Fruit fly (Drosophila melanogaster) whole organism, pupa: Measurements from ENCODE around the gene CG17672.
A peak's percentile ranks its signal among the peaks of the same experiment; 100 is the strongest.

Source experiments
- CG10348 ChIP-seq: fragments of 200-800 bp; sonication (Bioruptor generic); IDR thresholded peaks from 2 replicates; pipeline ENCODE4 v1.3.6; 2022; ENCODE audit warnings: missing biosample characterization, missing genetic modification characterization
- CG12605 ChIP-seq: fragments of 200-800 bp; sonication (Bioruptor generic); IDR thresholded peaks from 2 replicates; pipeline ENCODE4 v1.3.6; 2022; ENCODE audit warnings: missing biosample characterization, missing genetic modification characterization
- CG13204 ChIP-seq: fragments of 200-800 bp; sonication (Bioruptor generic); optimal IDR thresholded peaks from 2 replicates; lab custom pipeline; 2018; ENCODE audit warnings: missing biosample characterization, mild to moderate bottlenecking, missing genetic modification characterization, moderate library complexity
- CG14655 ChIP-seq: fragments of 200-800 bp; sonication (Bioruptor generic); optimal IDR thresholded peaks from 3 replicates; lab custom pipeline; 2017; ENCODE audit warnings: mild to moderate bottlenecking, missing biosample characterization, missing genetic modification reagents, missing genetic modification characterization
- CG15710 ChIP-seq: fragments of 200-800 bp; sonication (Bioruptor generic); optimal IDR thresholded peaks from 2 replicates; lab custom pipeline; 2018; ENCODE audit warnings: missing biosample characterization, mild to moderate bottlenecking, missing genetic modification characterization, moderate library complexity
- CG17806 ChIP-seq: fragments of 200-800 bp; sonication (Bioruptor generic); optimal IDR thresholded peaks from 2 replicates; lab custom pipeline; 2018; ENCODE audit warnings: missing biosample characterization, mild to moderate bottlenecking, missing genetic modification characterization, moderate library complexity
- CG32121 ChIP-seq: fragments of 200-800 bp; sonication (Bioruptor generic); IDR thresholded peaks from 2 replicates; pipeline ENCODE4 v1.3.6; 2022; ENCODE audit warnings: missing biosample characterization, missing genetic modification characterization
- CG34367 ChIP-seq: fragments of 200-800 bp; sonication (Bioruptor generic); optimal IDR thresholded peaks from 2 replicates; lab custom pipeline; 2018; ENCODE audit warnings: missing biosample characterization, mild to moderate bottlenecking, missing genetic modification characterization
- CG4496 ChIP-seq: fragments of 200-800 bp; sonication (Bioruptor generic); IDR thresholded peaks from 3 replicates; pipeline ENCODE4 v1.3.6; 2022; ENCODE audit warnings: missing biosample characterization, missing genetic modification characterization
- CG8159 ChIP-seq: fragments of 200-800 bp; sonication (Bioruptor generic); optimal IDR thresholded peaks from 3 replicates; lab custom pipeline; 2018; ENCODE audit warnings: missing biosample characterization, mild to moderate bottlenecking, missing genetic modification characterization, moderate library complexity
- CG8301 ChIP-seq: fragments of 200-800 bp; sonication (Bioruptor generic); optimal IDR thresholded peaks from 2 replicates; lab custom pipeline; 2018; ENCODE audit warnings: missing biosample characterization, mild to moderate bottlenecking, missing genetic modification characterization
- CG9948 ChIP-seq: fragments of 200-800 bp; sonication (Bioruptor generic); optimal IDR thresholded peaks from 2 replicates; lab custom pipeline; 2018; ENCODE audit warnings: missing biosample characterization, mild to moderate bottlenecking, missing genetic modification characterization, moderate library complexity
- D1 ChIP-seq: fragments of 200-800 bp; sonication (Bioruptor generic); optimal IDR thresholded peaks from 2 replicates; lab custom pipeline; 2018; ENCODE audit warnings: missing biosample characterization, mild to moderate bottlenecking, missing genetic modification characterization, moderate library complexity
- EcR ChIP-seq: fragments of 200-800 bp; sonication (Bioruptor generic); optimal IDR thresholded peaks from 3 replicates; lab custom pipeline; 2019; ENCODE audit warnings: missing biosample characterization, missing genetic modification characterization, mild to moderate bottlenecking, moderate library complexity, missing genetic modification reagents
- Ets98B ChIP-seq: fragments of 200-800 bp; sonication (Bioruptor generic); IDR thresholded peaks from 2 replicates; pipeline ENCODE4 v1.3.6; 2022; ENCODE audit warnings: missing biosample characterization, missing genetic modification characterization
- Pif1A ChIP-seq: fragments of 200-800 bp; sonication (Bioruptor generic); optimal IDR thresholded peaks from 3 replicates; lab custom pipeline; 2016; ENCODE audit warnings: missing biosample characterization, missing genetic modification characterization
- Pif1B ChIP-seq: fragments of 200-800 bp; sonication (Bioruptor generic); optimal IDR thresholded peaks from 3 replicates; lab custom pipeline; 2016; ENCODE audit warnings: missing biosample characterization, missing genetic modification characterization
- Snoo ChIP-seq: fragments of 200-800 bp; sonication (Bioruptor generic); optimal IDR thresholded peaks from 3 replicates; lab custom pipeline; 2017; ENCODE audit warnings: missing biosample characterization, mild to moderate bottlenecking, missing genetic modification characterization, inconsistent platforms
- fd96Ca ChIP-seq: fragments of 200-800 bp; sonication (Bioruptor generic); IDR thresholded peaks from 3 replicates; pipeline ENCODE4 v1.3.6; 2022; ENCODE audit warnings: missing biosample characterization, missing genetic modification characterization
- gl ChIP-seq: fragments of 200-800 bp; sonication (Bioruptor generic); optimal IDR thresholded peaks from 2 replicates; lab custom pipeline; 2018; ENCODE audit warnings: missing biosample characterization, mild to moderate bottlenecking, missing genetic modification characterization
- rn ChIP-seq: fragments of 200-800 bp; sonication (Bioruptor generic); IDR thresholded peaks from 2 replicates; pipeline ENCODE4 v1.3.6; 2022; ENCODE audit warnings: missing biosample characterization, missing genetic modification characterization

Gene CG17672

dm6 chr3L:13028740-13029139, at the start of gene CG17672:
TSS of gene CG17672 (plus strand) at chr3L:13028962.
- TF ChIP-seq Ets98B (peak; percentile 44; the same call in 1 of the 2 replicates), CG12605 (GFP tag; lab: Robert Waterston, UW) (peak; percentile 54; the same call in 1 of the 2 replicates), Snoo (peak; percentile 18), CG17806 (tag; lab: Kevin White, UChicago) (no peak), CG4496 (GFP tag; lab: Robert Waterston, UW) (peak; percentile 58; the same call in 2 of the 3 replicates), CG9948 (tag; lab: Kevin White, UChicago) (no peak), CG32121 (GFP tag; lab: Robert Waterston, UW) (0 out of 2 replicates have a peak, but pooled peaks have one; percentile 26), CG8159 (tag; lab: Kevin White, UChicago) (peak; percentile 11)

dm6 chr3L:12994835-12995234, 33.9 kb upstream of the CG17672 start, which contains the start of gene CG11262:
TSS of gene CG11262 (plus strand) at chr3L:12995135.
- TF ChIP-seq CG9948 (tag; lab: Kevin White, UChicago) (no peak), rn (GFP tag; lab: Robert Waterston, UW) (no peak), Pif1A (GFP tag; lab: Kevin White, UChicago) (no peak), CG12605 (GFP tag; lab: Robert Waterston, UW) (no peak), CG32121 (GFP tag; lab: Robert Waterston, UW) (no peak), CG17806 (tag; lab: Kevin White, UChicago) (no peak), EcR (GFP tag; lab: Kevin White, UChicago) (no peak), CG8159 (tag; lab: Kevin White, UChicago) (no peak), CG10348 (no peak), Pif1B (no peak), gl (tag; lab: Kevin White, UChicago) (no peak), CG34367 (tag; lab: Kevin White, UChicago) (no peak), CG8301 (no peak), CG15710 (tag; lab: Kevin White, UChicago) (no peak), Snoo (no peak), CG4496 (GFP tag; lab: Robert Waterston, UW) (no peak), CG14655 (no peak), D1 (tag; lab: Kevin White, UChicago) (no peak), CG13204 (no peak)
- TF ChIP-seq, all 21 proteins: peak for 0

- TF ChIP-seq CG4496 (GFP tag; lab: Robert Waterston, UW) (peak; percentile 41; the same call in 2 of the 3 replicates), D1 (tag; lab: Kevin White, UChicago) (peak; percentile 51), CG17806 (tag; lab: Kevin White, UChicago) (no peak), Ets98B (peak; percentile 57)
Measured at dm6 chr3L:13006490-13006889, 22.3 kb upstream of the CG17672 start, which contains the start of gene CG11263. TSS of gene CG11263 (plus strand) at chr3L:13006817.

dm6 chr3L:13007946-13008462, 20.8 kb upstream of the CG17672 start:
- TF ChIP-seq CG4496 (GFP tag; lab: Robert Waterston, UW) (no peak), D1 (tag; lab: Kevin White, UChicago) (peak; percentile 32), CG32121 (GFP tag; lab: Robert Waterston, UW) (no peak), CG12605 (GFP tag; lab: Robert Waterston, UW) (no peak)

- TF ChIP-seq CG12605 (GFP tag; lab: Robert Waterston, UW), result no peak
- TF ChIP-seq Pif1A (GFP tag; lab: Kevin White, UChicago), result no peak
- no peak for TF ChIP-seq CG4496 (GFP tag; lab: Robert Waterston, UW)
- TF ChIP-seq EcR (GFP tag; lab: Kevin White, UChicago), result no peak
- TF ChIP-seq Snoo, result no peak
- TF ChIP-seq CG10348, result no peak
- no peak for TF ChIP-seq CG8301
- TF ChIP-seq rn (GFP tag; lab: Robert Waterston, UW), result no peak
- no peak for TF ChIP-seq CG13204
- TF ChIP-seq gl (tag; lab: Kevin White, UChicago), result no peak
- TF ChIP-seq CG8159 (tag; lab: Kevin White, UChicago), result no peak
Measured at dm6 chr3L:13011511-13011910, 17.3 kb upstream of the CG17672 start, which contains the start of gene Cul6. TSS of gene Cul6 (minus strand) at chr3L:13011685.

dm6 chr3L:13014693-13015092, 14.1 kb upstream of the CG17672 start:
- TF ChIP-seq CG14655, result no peak
- no peak for TF ChIP-seq D1 (tag; lab: Kevin White, UChicago)
- TF ChIP-seq CG12605 (GFP tag; lab: Robert Waterston, UW), result no peak
- no peak for TF ChIP-seq CG4496 (GFP tag; lab: Robert Waterston, UW)
- TF ChIP-seq rn (GFP tag; lab: Robert Waterston, UW), result no peak
- no peak for TF ChIP-seq Ets98B
- TF ChIP-seq fd96Ca (GFP tag; lab: Robert Waterston, UW), result no peak
- TF ChIP-seq Snoo, result no peak
- no peak for TF ChIP-seq EcR (GFP tag; lab: Kevin White, UChicago)
- TF ChIP-seq CG8159 (tag; lab: Kevin White, UChicago), result no peak
- no peak for TF ChIP-seq CG15710 (tag; lab: Kevin White, UChicago)
